Fruit fly (Drosophila melanogaster) S2 (cell line): ENCODE measurements around the gene Taf13.

Experiments
- CG8478 ChIP-seq: fragments of >200 bp; optimal IDR thresholded peaks from 2 replicates; lab custom pipeline; 2018
- CTCF ChIP-seq, 2 experiments: fragments of >200 bp; optimal IDR thresholded peaks; 2 replicates each; lab custom pipeline; 2018

DNA sequence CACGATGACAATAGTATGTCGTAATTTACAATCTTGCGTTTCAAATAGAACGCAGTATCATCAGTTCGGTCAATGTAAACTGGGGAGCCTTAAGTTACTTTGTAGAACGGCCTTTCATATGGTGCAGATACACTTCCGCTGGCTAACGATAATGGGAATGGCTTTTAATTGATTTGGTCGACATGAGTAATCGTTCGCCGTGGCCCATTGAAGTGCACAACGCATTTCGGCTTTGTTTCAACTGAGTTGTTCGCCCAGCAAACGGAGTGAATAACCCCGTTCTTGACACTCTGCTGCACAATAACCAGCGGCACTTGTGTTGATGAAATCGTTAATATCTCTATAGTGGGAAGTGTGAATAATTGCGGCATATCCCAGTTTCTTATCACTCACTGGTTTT lies 25.7 kb downstream of the Taf13 start:
- TF ChIP-seq CTCF (optimal IDR thresholded peaks at IDR 0.05; lab: Kevin White, UChicago) (no peak), CG8478 (lab: Kevin White, UChicago) (no peak)
